Worm (Caenorhabditis elegans): ENCODE results near the gene E02H9.6.

- TF ChIP-seq dao-5 (tag; optimal IDR thresholded peaks at IDR 0.05) (no peak), him-1 (tag; optimal IDR thresholded peaks at IDR 0.05) (no peak)
Observed at ce11 chrIII:2445574-2446259, 9.8 kb downstream of the E02H9.6 start, which contains the start of the genes E02H9.7 and klo-2.

All from whole organism, L4/young adult.